Worm (Caenorhabditis elegans): ENCODE results near the gene skr-6.

DNA sequence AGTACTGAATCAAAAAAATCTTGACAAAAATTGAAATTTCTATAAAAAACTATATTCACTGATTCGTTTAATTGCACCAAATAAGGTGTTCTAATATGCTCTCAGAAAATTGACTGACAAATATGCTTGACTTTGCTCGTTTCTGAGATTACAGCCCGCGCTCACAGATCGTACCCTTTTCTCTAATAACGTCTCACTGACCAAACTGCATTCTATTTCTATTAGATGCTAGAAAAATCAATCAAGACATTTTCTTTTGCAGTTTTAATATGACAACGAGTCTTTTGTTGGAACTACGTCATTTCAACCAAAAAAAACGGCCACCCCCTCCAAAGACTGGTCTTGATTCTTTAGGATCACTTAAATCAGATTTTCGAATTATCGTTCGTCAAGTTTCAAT is 12.8 kb upstream of the skr-6 start, which contains the start of gene clec-247:
- TF ChIP-seq pha-4 (tag; optimal IDR thresholded peaks at IDR 0.05): no peak
- TF ChIP-seq ref-2 (tag; optimal IDR thresholded peaks at IDR 0.05): no peak
- no peak for TF ChIP-seq pag-3 (tag; optimal IDR thresholded peaks at IDR 0.05; ENCODE audit: borderline replicate concordance)
- TF ChIP-seq unc-55 (GFP tag; optimal IDR thresholded peaks at IDR 0.05): no peak
- no peak for TF ChIP-seq elt-2 (tag; optimal IDR thresholded peaks at IDR 0.05)
- no peak for TF ChIP-seq fkh-10 (GFP tag; optimal IDR thresholded peaks at IDR 0.05)
- no peak for TF ChIP-seq ceh-19 (GFP tag; optimal IDR thresholded peaks at IDR 0.05)
- no peak for TF ChIP-seq nhr-11 (tag; optimal IDR thresholded peaks at IDR 0.05)
